Worm (Caenorhabditis elegans): ENCODE results near the gene R04D3.2.

DNA sequence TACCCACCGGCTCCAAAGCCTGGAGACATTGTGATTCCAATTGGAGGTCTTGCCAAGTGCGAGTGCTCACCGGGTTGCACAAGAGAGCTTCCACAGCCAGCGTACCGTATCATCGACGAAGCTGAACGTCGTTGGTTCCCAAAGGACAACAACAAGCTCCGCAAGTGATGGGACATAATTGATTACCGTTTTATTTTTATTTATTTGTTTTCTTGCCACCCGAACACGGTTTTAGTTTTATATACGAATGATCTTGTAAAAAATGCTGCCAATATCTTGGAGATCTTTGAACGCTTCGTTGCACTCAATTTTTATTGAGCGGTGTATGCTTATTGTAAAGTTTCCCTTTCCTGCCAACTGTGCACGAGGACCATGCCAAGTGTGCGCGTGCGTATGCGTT, 48.2 kb downstream of the R04D3.2 start, which contains the start of gene K08H2.4:
- TF ChIP-seq unc-62 (GFP tag; optimal IDR thresholded peaks at IDR 0.05) (no peak), nhr-10 (tag; optimal IDR thresholded peaks at IDR 0.05) (no peak), ceh-16 (tag; optimal IDR thresholded peaks at IDR 0.05) (no peak), lin-39 (tag; optimal IDR thresholded peaks at IDR 0.05) (no peak), nhr-237 (tag; optimal IDR thresholded peaks at IDR 0.05) (no peak), blmp-1 (tag; optimal IDR thresholded peaks at IDR 0.05; ENCODE audit: insufficient read depth) (no peak), unc-55 (GFP tag; optimal IDR thresholded peaks at IDR 0.05) (no peak)
